Worm (Caenorhabditis elegans): ENCODE results near the gene C34C12.1.
A peak's percentile ranks its signal among the peaks of the same experiment; 100 is the strongest.

Gene C34C12.1

ce11 chrIII:3470433-3470832 is 16.3 kb downstream of the C34C12.1 start:
- TF ChIP-seq tra-4 (tag; optimal IDR thresholded peaks at IDR 0.05) = no peak
- no peak for TF ChIP-seq pes-1 (GFP tag; IDR thresholded peaks at IDR 0.05)
- no peak for TF ChIP-seq ets-7 (tag; optimal IDR thresholded peaks at IDR 0.05)
- no peak for TF ChIP-seq B0310.2 (tag; optimal IDR thresholded peaks at IDR 0.05)
- no peak for TF ChIP-seq hmg-4 (GFP tag; optimal IDR thresholded peaks at IDR 0.05)

DNA sequence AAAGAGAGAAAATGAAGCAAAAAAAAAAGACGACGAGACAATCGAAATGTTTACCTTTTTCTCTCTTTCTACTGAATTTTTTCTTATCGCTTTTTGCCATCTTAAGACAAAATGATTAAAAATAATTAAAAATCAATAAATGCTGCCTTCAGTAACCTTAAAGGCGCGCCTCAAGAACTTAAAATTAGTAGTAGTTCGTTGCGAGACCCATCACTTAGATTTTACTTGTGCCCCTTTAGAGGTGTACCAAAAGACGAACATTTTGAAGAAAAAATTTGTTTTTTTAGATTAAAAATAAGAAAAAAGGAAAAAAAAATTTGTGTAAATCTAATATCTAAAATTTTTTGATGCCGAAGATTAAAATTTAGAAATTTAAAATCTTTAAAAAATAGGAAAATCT is 16.8 kb downstream of the C34C12.1 start:
- TF ChIP-seq hmg-4 (GFP tag; optimal IDR thresholded peaks at IDR 0.05) (no peak), hmbx-1 (tag; optimal IDR thresholded peaks at IDR 0.05) (no peak), ceh-13 (GFP tag; optimal IDR thresholded peaks at IDR 0.05) (no peak), pes-1 (GFP tag; IDR thresholded peaks at IDR 0.05) (no peak), hnd-1 (tag; optimal IDR thresholded peaks at IDR 0.05) (no peak), ets-7 (tag; optimal IDR thresholded peaks at IDR 0.05) (no peak), aly-1 (tag; optimal IDR thresholded peaks at IDR 0.05) (no peak), sea-1 (GFP tag; conservative IDR thresholded peaks at IDR 0.05) (no peak), tbx-11 (GFP tag; IDR thresholded peaks at IDR 0.05) (no peak), B0310.2 (tag; optimal IDR thresholded peaks at IDR 0.05) (no peak)

DNA sequence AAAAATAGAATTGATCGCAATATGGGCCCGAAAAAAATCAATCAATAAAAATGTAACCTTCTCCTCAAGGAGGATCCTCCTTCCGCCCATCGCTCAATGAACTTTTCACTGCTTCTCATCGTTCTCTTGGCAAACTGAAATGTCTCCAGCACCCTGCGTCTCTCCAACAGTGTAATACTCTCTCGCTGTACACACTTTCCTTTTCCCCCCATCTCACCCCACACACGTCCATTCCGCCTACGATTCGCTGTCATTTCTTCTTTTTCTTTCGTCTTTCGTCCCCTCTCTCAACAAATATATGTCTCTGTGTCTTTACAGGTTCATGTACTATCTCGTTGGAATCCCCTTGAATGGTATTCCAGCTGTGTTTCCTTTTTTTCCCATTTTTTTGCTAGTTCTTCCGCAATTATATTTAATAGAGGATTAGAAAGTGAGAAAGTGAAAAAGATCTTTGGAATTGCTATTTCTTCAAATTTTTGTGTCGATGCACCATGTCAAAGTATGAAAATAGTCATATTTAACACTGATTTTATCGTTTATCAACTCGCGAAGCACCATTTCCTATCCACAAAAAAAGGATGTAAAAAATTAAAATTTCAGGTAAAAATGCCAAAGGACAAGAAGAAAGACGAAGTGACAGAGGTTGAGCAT is 17.4 kb downstream of the C34C12.1 start, which contains the start of gene rsu-1:
Gene rsu-1, plus strand, starts transcription at position 601 of the 651 bp plus-strand sequence.
- TF ChIP-seq hmbx-1 (tag; optimal IDR thresholded peaks at IDR 0.05) (no peak), hmg-4 (GFP tag; optimal IDR thresholded peaks at IDR 0.05) (no peak), aly-1 (tag; optimal IDR thresholded peaks at IDR 0.05) (no peak), flt-1 (GFP tag; IDR thresholded peaks at IDR 0.05) (no peak), F13C5.2 (tag; optimal IDR thresholded peaks at IDR 0.05) (peak; percentile 26), tbx-37 (GFP tag; conservative IDR thresholded peaks at IDR 0.05) (no peak), ama-1 (optimal IDR thresholded peaks at IDR 0.05) (no peak), scrt-1 (GFP tag; IDR thresholded peaks at IDR 0.05) (no peak)

DNA sequence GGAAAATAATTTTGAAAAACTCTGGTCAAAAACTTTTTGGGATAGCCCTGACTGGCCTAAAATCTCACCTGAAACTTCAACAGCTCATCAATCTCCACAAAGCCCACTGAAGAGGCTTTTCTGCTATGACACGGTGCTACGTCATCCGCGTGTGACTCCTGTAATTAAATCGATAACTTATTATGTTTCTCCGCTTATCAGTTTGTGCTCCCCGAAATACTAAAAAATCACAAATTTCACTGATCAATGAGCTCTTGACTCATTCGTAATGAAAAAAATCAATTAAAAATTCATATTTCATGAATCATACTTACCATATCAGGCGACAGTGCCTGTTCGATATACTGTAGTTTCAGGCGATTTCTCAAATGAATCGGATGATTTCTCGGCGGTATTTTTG is 20.9 kb downstream of the C34C12.1 start:
- TF ChIP-seq tbx-11 (GFP tag; IDR thresholded peaks at IDR 0.05) = no peak
- no peak for TF ChIP-seq tbx-37 (GFP tag; conservative IDR thresholded peaks at IDR 0.05)
- TF ChIP-seq hmbx-1 (tag; optimal IDR thresholded peaks at IDR 0.05) = no peak
- TF ChIP-seq F13C5.2 (tag; optimal IDR thresholded peaks at IDR 0.05) = no peak
- TF ChIP-seq sea-1 (GFP tag; conservative IDR thresholded peaks at IDR 0.05) = no peak
- no peak for TF ChIP-seq B0310.2 (tag; optimal IDR thresholded peaks at IDR 0.05)
- TF ChIP-seq hnd-1 (tag; optimal IDR thresholded peaks at IDR 0.05) = no peak
- no peak for TF ChIP-seq scrt-1 (GFP tag; IDR thresholded peaks at IDR 0.05)
- TF ChIP-seq pes-1 (GFP tag; IDR thresholded peaks at IDR 0.05) = no peak
- TF ChIP-seq tra-4 (tag; optimal IDR thresholded peaks at IDR 0.05) = no peak
- TF ChIP-seq ama-1 (optimal IDR thresholded peaks at IDR 0.05) = no peak
- no peak for TF ChIP-seq ceh-13 (GFP tag; optimal IDR thresholded peaks at IDR 0.05)
- no peak for TF ChIP-seq ets-7 (tag; optimal IDR thresholded peaks at IDR 0.05)
- TF ChIP-seq hmg-4 (GFP tag; optimal IDR thresholded peaks at IDR 0.05) = no peak
- TF ChIP-seq flt-1 (GFP tag; IDR thresholded peaks at IDR 0.05) = no peak
- no peak for TF ChIP-seq ceh-36 (tag; optimal IDR thresholded peaks at IDR 0.05)
- no peak for TF ChIP-seq aly-1 (tag; optimal IDR thresholded peaks at IDR 0.05)

DNA sequence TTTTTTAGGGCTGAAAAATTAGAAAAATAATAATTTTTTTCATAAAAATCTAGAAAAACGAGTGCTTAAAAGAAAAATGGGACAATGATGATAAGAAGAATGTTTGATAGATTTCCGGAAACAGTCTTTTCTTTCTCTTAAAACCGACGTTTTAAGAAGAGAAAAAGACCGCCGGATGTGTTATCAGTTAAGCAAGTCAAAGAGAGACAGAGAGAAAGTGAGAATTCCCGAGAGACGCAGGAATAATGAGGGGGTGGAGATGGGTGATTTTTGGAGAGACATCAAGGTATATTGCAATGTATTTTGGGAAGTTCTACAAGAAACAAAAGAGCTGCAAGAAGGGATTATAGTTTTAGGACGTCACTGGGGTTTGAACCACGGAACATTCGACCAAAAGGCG is 21.4 kb downstream of the C34C12.1 start, which contains the start of gene C34C12.9:
Gene C34C12.9, minus strand, starts transcription at position 16 of the 400 bp plus-strand sequence.
- no peak for TF ChIP-seq F13C5.2 (tag; optimal IDR thresholded peaks at IDR 0.05)
- TF ChIP-seq hmbx-1 (tag; optimal IDR thresholded peaks at IDR 0.05) = no peak
- TF ChIP-seq tra-4 (tag; optimal IDR thresholded peaks at IDR 0.05) = no peak
- no peak for TF ChIP-seq hmg-4 (GFP tag; optimal IDR thresholded peaks at IDR 0.05)
- no peak for TF ChIP-seq aly-1 (tag; optimal IDR thresholded peaks at IDR 0.05)
- no peak for TF ChIP-seq flt-1 (GFP tag; IDR thresholded peaks at IDR 0.05)

- TF ChIP-seq ceh-13 (GFP tag; optimal IDR thresholded peaks at IDR 0.05) = peak; percentile 42
- peak; percentile 42 for TF ChIP-seq tra-4 (tag; optimal IDR thresholded peaks at IDR 0.05)
- peak; percentile 49 for TF ChIP-seq ets-7 (tag; optimal IDR thresholded peaks at IDR 0.05)
- no peak for TF ChIP-seq scrt-1 (GFP tag; IDR thresholded peaks at IDR 0.05)
- TF ChIP-seq F13C5.2 (tag; optimal IDR thresholded peaks at IDR 0.05) = no peak
- peak; percentile 68 for TF ChIP-seq B0310.2 (tag; optimal IDR thresholded peaks at IDR 0.05)
- TF ChIP-seq hnd-1 (tag; optimal IDR thresholded peaks at IDR 0.05) = peak; percentile 40
- TF ChIP-seq ama-1 (optimal IDR thresholded peaks at IDR 0.05) = no peak
- no peak for TF ChIP-seq tbx-11 (GFP tag; IDR thresholded peaks at IDR 0.05)
- peak; percentile 20; the same call in 1 of the 2 replicates for TF ChIP-seq pes-1 (GFP tag; IDR thresholded peaks at IDR 0.05)
- peak; percentile 56 for TF ChIP-seq hmbx-1 (tag; optimal IDR thresholded peaks at IDR 0.05)
Observed at ce11 chrIII:3476245-3476644, 22.1 kb downstream of the C34C12.1 start.

DNA sequence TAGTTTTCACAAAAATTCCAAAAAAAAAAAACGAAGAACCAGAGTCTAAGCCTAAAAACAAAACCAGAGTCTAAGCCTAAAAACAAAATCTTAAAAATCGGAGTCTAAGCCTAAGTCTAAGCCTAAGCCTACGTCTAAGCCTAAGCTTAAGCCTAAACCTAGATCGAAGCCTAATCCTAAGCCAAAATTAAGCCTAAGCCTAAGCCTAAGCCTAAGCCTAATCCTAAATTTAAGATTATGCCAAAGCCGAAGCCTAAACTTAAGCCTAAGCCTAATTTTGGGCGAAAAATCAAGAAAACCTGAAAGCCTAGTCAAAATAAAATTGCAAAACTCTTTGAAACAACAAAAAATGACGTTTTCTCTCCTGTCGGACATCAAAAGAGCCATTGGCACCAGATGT is 23.2 kb downstream of the C34C12.1 start:
- TF ChIP-seq ets-7 (tag; optimal IDR thresholded peaks at IDR 0.05) (no peak), flt-1 (GFP tag; IDR thresholded peaks at IDR 0.05) (no peak), sea-1 (GFP tag; conservative IDR thresholded peaks at IDR 0.05) (no peak), hnd-1 (tag; optimal IDR thresholded peaks at IDR 0.05) (no peak), ama-1 (optimal IDR thresholded peaks at IDR 0.05) (no peak), ceh-36 (tag; optimal IDR thresholded peaks at IDR 0.05) (peak; percentile 80)

ce11 chrIII:3478795-3479398 is 24.8 kb downstream of the C34C12.1 start:
- TF ChIP-seq B0310.2 (tag; optimal IDR thresholded peaks at IDR 0.05) (no peak), tra-4 (tag; optimal IDR thresholded peaks at IDR 0.05) (no peak), scrt-1 (GFP tag; IDR thresholded peaks at IDR 0.05) (no peak), hmbx-1 (tag; optimal IDR thresholded peaks at IDR 0.05) (no peak), F13C5.2 (tag; optimal IDR thresholded peaks at IDR 0.05) (no peak), pes-1 (GFP tag; IDR thresholded peaks at IDR 0.05) (no peak), flt-1 (GFP tag; IDR thresholded peaks at IDR 0.05) (no peak), ama-1 (optimal IDR thresholded peaks at IDR 0.05) (no peak), tbx-37 (GFP tag; conservative IDR thresholded peaks at IDR 0.05) (no peak), sea-1 (GFP tag; conservative IDR thresholded peaks at IDR 0.05) (no peak), ets-7 (tag; optimal IDR thresholded peaks at IDR 0.05) (no peak)

All from whole organism, early embryonic.